Fruit fly (Drosophila melanogaster) whole organism, pupa: ENCODE measurements around the gene Ilp8.
A peak's percentile ranks its signal among the peaks of the same experiment; 100 is the strongest.

Experiments used
- CG13204 ChIP-seq: fragments of 200-800 bp; sonication (Bioruptor generic); optimal IDR thresholded peaks from 2 replicates; lab custom pipeline; 2018; ENCODE audit warnings: missing biosample characterization, mild to moderate bottlenecking, missing genetic modification characterization, moderate library complexity
- CG14655 ChIP-seq: fragments of 200-800 bp; sonication (Bioruptor generic); optimal IDR thresholded peaks from 3 replicates; lab custom pipeline; 2017; ENCODE audit warnings: mild to moderate bottlenecking, missing biosample characterization, missing genetic modification reagents, missing genetic modification characterization
- CG15710 ChIP-seq: fragments of 200-800 bp; sonication (Bioruptor generic); optimal IDR thresholded peaks from 2 replicates; lab custom pipeline; 2018; ENCODE audit warnings: missing biosample characterization, mild to moderate bottlenecking, missing genetic modification characterization, moderate library complexity
- CG17806 ChIP-seq: fragments of 200-800 bp; sonication (Bioruptor generic); optimal IDR thresholded peaks from 2 replicates; lab custom pipeline; 2018; ENCODE audit warnings: missing biosample characterization, mild to moderate bottlenecking, missing genetic modification characterization, moderate library complexity
- CG8159 ChIP-seq: fragments of 200-800 bp; sonication (Bioruptor generic); optimal IDR thresholded peaks from 3 replicates; lab custom pipeline; 2018; ENCODE audit warnings: missing biosample characterization, mild to moderate bottlenecking, missing genetic modification characterization, moderate library complexity
- CG8301 ChIP-seq: fragments of 200-800 bp; sonication (Bioruptor generic); optimal IDR thresholded peaks from 2 replicates; lab custom pipeline; 2018; ENCODE audit warnings: missing biosample characterization, mild to moderate bottlenecking, missing genetic modification characterization
- CG9948 ChIP-seq: fragments of 200-800 bp; sonication (Bioruptor generic); optimal IDR thresholded peaks from 2 replicates; lab custom pipeline; 2018; ENCODE audit warnings: missing biosample characterization, mild to moderate bottlenecking, missing genetic modification characterization, moderate library complexity
- Snoo ChIP-seq: fragments of 200-800 bp; sonication (Bioruptor generic); optimal IDR thresholded peaks from 3 replicates; lab custom pipeline; 2017; ENCODE audit warnings: missing biosample characterization, mild to moderate bottlenecking, missing genetic modification characterization, inconsistent platforms
- fd96Ca ChIP-seq: fragments of 200-800 bp; sonication (Bioruptor generic); IDR thresholded peaks from 3 replicates; pipeline ENCODE4 v1.3.6; 2022; ENCODE audit warnings: missing biosample characterization, missing genetic modification characterization
- gl ChIP-seq: fragments of 200-800 bp; sonication (Bioruptor generic); optimal IDR thresholded peaks from 2 replicates; lab custom pipeline; 2018; ENCODE audit warnings: missing biosample characterization, mild to moderate bottlenecking, missing genetic modification characterization
- rn ChIP-seq: fragments of 200-800 bp; sonication (Bioruptor generic); IDR thresholded peaks from 2 replicates; pipeline ENCODE4 v1.3.6; 2022; ENCODE audit warnings: missing biosample characterization, missing genetic modification characterization

- TF ChIP-seq Snoo (tag; lab: Kevin White, UChicago) (no peak), fd96Ca (GFP tag; lab: Robert Waterston, UW) (peak; percentile 72; the same call in 2 of the 3 replicates), rn (GFP tag; lab: Robert Waterston, UW) (no peak), CG14655 (GFP tag; lab: Kevin White, UChicago) (peak; percentile 27), gl (peak; percentile 44), CG17806 (tag; lab: Kevin White, UChicago) (no peak), CG9948 (tag; lab: Kevin White, UChicago) (no peak), CG13204 (GFP tag; lab: Kevin White, UChicago) (peak; percentile 98), CG8301 (tag; lab: Kevin White, UChicago) (no peak), CG8159 (tag; lab: Kevin White, UChicago) (peak; percentile 12), CG15710 (tag; lab: Kevin White, UChicago) (no peak)
Measured at dm6 chr3L:17009715-17010491, 22.0 kb downstream of the Ilp8 start.
